Worm (Caenorhabditis elegans): ENCODE data around the gene F58F9.6.

The F58F9.6 gene

ce11 chrIV:6201769-6202168 is 35.6 kb downstream of the F58F9.6 start, which contains the start of gene tkr-2:
tkr-2 (plus strand) TSS chrIV:6202069.
- no peak for TF ChIP-seq W03F9.2 (tag; optimal IDR thresholded peaks at IDR 0.05)

- TF ChIP-seq dao-5 (tag; optimal IDR thresholded peaks at IDR 0.05) (no peak), W03F9.2 (tag; optimal IDR thresholded peaks at IDR 0.05) (no peak), him-1 (tag; optimal IDR thresholded peaks at IDR 0.05) (no peak)
Measured at ce11 chrIV:6200249-6200648, 37.2 kb downstream of the F58F9.6 start.

DNA sequence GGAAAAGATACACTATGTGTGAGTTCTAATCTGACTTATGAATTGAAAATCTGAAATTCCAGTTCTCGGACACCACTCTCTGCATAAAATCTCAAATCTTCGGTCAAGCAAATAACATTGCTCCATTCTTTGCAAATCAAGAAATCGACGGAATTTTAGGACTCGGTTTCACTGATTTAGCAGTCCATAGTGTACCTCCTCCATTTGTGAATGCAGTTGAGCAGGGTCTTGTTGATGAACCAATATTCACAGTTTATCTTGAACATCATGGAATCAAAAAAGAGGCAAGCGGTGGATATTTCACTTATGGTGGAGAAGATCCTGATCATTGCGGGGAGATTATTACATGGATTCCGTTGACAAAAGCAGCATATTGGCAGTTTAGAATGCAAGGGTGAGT is 50.2 kb downstream of the F58F9.6 start:
- no peak for TF ChIP-seq dao-5 (tag; optimal IDR thresholded peaks at IDR 0.05)
- TF ChIP-seq W03F9.2 (tag; optimal IDR thresholded peaks at IDR 0.05), result no peak
- TF ChIP-seq him-1 (tag; optimal IDR thresholded peaks at IDR 0.05), result no peak

Measured in whole organism, L4/young adult.